Fruit fly (Drosophila melanogaster): Measurements from ENCODE around the gene sro.

Gene sro

DNA sequence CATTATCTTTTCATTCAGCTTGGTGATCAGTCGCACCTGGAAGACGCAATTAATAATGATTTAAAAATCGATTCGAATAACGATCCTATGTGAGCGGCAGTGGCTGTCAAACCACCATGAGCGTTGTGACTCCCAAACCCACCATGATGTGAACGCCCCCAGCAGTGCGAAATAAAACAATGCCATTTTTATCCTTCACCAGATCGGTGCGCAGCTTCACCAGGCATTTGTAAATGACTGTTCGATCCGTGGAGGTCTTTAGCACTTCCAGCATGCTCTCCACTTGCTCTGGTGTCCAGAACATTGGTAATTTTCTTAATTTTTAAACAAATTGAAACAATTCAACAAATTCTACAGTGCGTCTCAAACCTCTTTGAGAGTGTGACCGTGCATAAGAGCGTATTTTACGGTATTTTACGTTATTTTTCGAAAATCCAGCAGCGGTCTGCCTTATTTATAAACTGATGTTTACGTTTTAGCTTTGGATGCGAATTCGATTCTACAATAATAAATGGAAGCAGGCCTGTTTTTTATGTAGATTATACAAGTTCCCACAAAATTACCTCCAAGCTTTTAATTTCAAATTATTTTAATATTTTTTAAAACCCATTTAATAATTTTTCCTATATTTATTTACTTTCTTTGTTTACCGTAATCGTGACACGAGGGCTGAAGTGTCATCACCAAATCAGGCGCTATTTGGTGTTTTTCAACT lies 4.7 kb downstream of the sro start, which contains the start of the genes Rnb and Drice:
TSS of gene Rnb (minus strand) at position 389 of the 715 bp plus-strand sequence.
TSS of gene Drice (plus strand) at position 693 of the 715 bp plus-strand sequence.
- TF ChIP-seq CG5204 (GFP tag; optimal IDR thresholded peaks at IDR 0.05) (no peak), pad (GFP tag; optimal IDR thresholded peaks at IDR 0.05) (peak; percentile 60), toe (GFP tag; optimal IDR thresholded peaks at IDR 0.05) (no peak), CG14711 (tag; optimal IDR thresholded peaks at IDR 0.05) (peak; percentile 60), Crg-1 (GFP tag; optimal IDR thresholded peaks at IDR 0.05) (no peak), Hr96 (GFP tag; optimal IDR thresholded peaks at IDR 0.05) (no peak), CG1620 (GFP tag; optimal IDR thresholded peaks at IDR 0.05) (peak; percentile 37), Clk (GFP tag; optimal IDR thresholded peaks at IDR 0.05) (peak; percentile 19), cnc (optimal IDR thresholded peaks at IDR 0.05) (no peak), CG7045 (GFP tag; optimal IDR thresholded peaks at IDR 0.05) (peak; percentile 71), tj (GFP tag; optimal IDR thresholded peaks at IDR 0.05) (peak; percentile 38), kay (GFP tag; ENCODE audit: borderline replicate concordance) (no peak), CG11617 (GFP tag; optimal IDR thresholded peaks at IDR 0.05) (peak; percentile 49), CG12768 (GFP tag; optimal IDR thresholded peaks at IDR 0.05) (peak; percentile 80), ovo (GFP tag; optimal IDR thresholded peaks at IDR 0.05) (peak; percentile 5), CG33017 (tag; optimal IDR thresholded peaks at IDR 0.05) (peak; percentile 2), cic (GFP tag; optimal IDR thresholded peaks at IDR 0.05) (peak; percentile 21), Mnt (GFP tag; optimal IDR thresholded peaks at IDR 0.05) (peak; percentile 50), CG7101 (tag; optimal IDR thresholded peaks at IDR 0.05) (peak; percentile 72)

DNA sequence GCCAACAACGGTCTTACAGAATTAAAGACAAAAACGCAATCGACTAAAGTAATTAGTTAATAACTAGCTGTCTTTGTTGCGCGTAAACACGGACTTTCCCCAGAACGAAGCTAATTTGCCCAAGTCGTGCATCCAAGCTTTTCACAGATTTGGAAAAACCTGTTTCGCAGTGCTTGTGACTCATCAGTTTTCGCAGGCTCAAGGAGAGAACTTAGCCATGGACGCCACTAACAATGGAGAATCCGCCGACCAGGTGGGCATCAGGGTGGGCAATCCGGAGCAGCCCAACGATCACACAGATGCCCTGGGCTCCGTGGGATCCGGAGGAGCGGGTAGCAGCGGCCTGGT lies 5.3 kb downstream of the sro start:
- TF ChIP-seq bab1 (GFP tag; optimal IDR thresholded peaks at IDR 0.05) (peak; percentile 14), CG11617 (GFP tag; optimal IDR thresholded peaks at IDR 0.05) (no peak), cnc (optimal IDR thresholded peaks at IDR 0.05) (peak in 1 of 2 experiments; percentile 83)

DNA sequence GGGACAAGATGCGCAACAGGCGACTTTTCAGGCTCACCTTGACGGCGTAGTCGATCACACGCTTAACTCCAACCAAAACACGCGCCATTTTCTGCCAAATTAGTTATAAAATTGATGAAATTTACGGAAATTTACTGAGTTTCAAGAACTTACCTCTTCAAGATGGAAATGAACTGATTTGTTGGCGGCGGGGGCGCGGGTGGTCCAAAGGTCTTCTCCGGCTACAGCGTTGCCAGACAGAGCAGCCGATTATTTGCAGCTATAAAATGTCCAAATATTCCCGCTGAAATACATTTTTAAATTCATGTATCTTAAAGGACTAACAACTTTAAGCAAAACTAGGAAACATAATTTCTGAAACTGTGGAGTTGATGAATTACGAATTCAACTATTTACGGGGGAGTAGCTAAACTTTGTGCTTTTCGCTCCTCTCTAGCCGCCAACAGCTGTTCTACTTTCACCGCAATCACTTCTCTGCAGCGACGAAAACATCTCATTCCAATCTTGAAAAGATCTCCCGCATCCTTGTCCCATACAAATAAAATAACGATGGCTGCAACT lies 8.4 kb downstream of the sro start, which contains the start of the genes Etfb and CG7789:
TSS of gene Etfb (minus strand) at position 193 of the 561 bp plus-strand sequence.
TSS of gene CG7789 (plus strand) at position 444 of the 561 bp plus-strand sequence.
- TF ChIP-seq Clk (GFP tag; optimal IDR thresholded peaks at IDR 0.05) (peak; percentile 91), Crg-1 (GFP tag; optimal IDR thresholded peaks at IDR 0.05) (peak; percentile 91), cic (GFP tag; optimal IDR thresholded peaks at IDR 0.05) (peak; percentile 72), bab1 (GFP tag; optimal IDR thresholded peaks at IDR 0.05) (peak; percentile 86), toe (GFP tag; optimal IDR thresholded peaks at IDR 0.05) (peak; percentile 99), Mnt (GFP tag; optimal IDR thresholded peaks at IDR 0.05) (peak; percentile 89), cnc (optimal IDR thresholded peaks at IDR 0.05) (no peak), tj (GFP tag; optimal IDR thresholded peaks at IDR 0.05) (peak; percentile 88), pad (GFP tag; optimal IDR thresholded peaks at IDR 0.05) (peak; percentile 53), CG7045 (GFP tag; optimal IDR thresholded peaks at IDR 0.05) (peak; percentile 90), CG1620 (GFP tag; optimal IDR thresholded peaks at IDR 0.05) (peak; percentile 92), kay (GFP tag; ENCODE audit: borderline replicate concordance) (no peak), CG7101 (tag; optimal IDR thresholded peaks at IDR 0.05) (peak; percentile 88), CG33017 (tag; optimal IDR thresholded peaks at IDR 0.05) (peak; percentile 80), CG12768 (GFP tag; optimal IDR thresholded peaks at IDR 0.05) (peak; percentile 98), CG14711 (tag; optimal IDR thresholded peaks at IDR 0.05) (peak; percentile 53), CG11617 (GFP tag; optimal IDR thresholded peaks at IDR 0.05) (peak; percentile 95), Hr96 (GFP tag; optimal IDR thresholded peaks at IDR 0.05) (peak; percentile 97), CG5204 (GFP tag; optimal IDR thresholded peaks at IDR 0.05) (no peak), ovo (GFP tag; optimal IDR thresholded peaks at IDR 0.05) (peak; percentile 89)

DNA sequence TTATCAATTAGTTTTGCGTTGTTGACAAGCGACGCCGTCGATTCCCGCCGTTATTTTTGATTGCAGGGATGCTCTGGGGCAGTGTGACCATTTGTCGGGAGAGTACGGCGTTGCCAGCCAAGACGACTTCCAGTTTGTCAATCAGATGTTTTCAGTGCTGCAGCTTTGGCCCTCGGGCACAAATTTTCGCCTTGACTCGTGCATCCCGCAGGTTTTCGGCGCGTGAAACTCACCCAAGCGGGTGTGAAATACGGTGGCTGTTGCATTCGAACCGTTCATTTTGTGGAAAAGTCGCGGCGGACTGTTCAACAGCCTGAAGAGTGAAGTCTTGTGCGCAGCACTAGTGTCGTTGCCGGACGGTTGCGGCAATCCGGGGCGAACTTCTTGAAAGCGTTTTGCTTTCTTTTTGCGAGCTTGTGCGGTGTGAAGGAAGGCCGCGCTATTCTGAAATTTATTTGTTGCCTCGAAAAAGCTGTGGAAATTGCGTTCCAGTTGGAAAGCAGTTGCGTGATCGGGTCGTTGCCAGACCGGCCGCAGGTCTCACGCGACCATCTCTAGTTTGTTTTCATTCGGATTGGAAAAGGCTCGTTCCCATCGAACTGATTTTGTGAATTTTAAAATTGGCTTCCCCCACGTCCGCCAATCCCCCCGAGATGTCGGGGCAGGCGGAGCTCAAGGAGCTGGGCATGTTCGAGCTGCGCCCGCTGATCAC lies 12.4 kb downstream of the sro start, which contains the start of the genes ca and ncd:
TSS of gene ca (plus strand) at position 130 of the 712 bp plus-strand sequence.
TSS of gene ncd (minus strand) at position 446 of the 712 bp plus-strand sequence.
- TF ChIP-seq Mnt (GFP tag; optimal IDR thresholded peaks at IDR 0.05) (peak; percentile 1), Clk (GFP tag; optimal IDR thresholded peaks at IDR 0.05) (no peak), CG11617 (GFP tag; optimal IDR thresholded peaks at IDR 0.05) (peak; percentile 49), Hr96 (GFP tag; optimal IDR thresholded peaks at IDR 0.05) (no peak), Crg-1 (GFP tag; optimal IDR thresholded peaks at IDR 0.05) (no peak), cic (GFP tag; optimal IDR thresholded peaks at IDR 0.05) (no peak), cnc (optimal IDR thresholded peaks at IDR 0.05) (no peak), CG33017 (tag; optimal IDR thresholded peaks at IDR 0.05) (no peak), CG12768 (GFP tag; optimal IDR thresholded peaks at IDR 0.05) (no peak), CG14711 (tag; optimal IDR thresholded peaks at IDR 0.05) (no peak), pad (GFP tag; optimal IDR thresholded peaks at IDR 0.05) (no peak), bab1 (GFP tag; optimal IDR thresholded peaks at IDR 0.05) (peak; percentile 32), CG7101 (tag; optimal IDR thresholded peaks at IDR 0.05) (no peak), CG7045 (GFP tag; optimal IDR thresholded peaks at IDR 0.05) (no peak), ovo (GFP tag; optimal IDR thresholded peaks at IDR 0.05) (no peak), tj (GFP tag; optimal IDR thresholded peaks at IDR 0.05) (no peak), toe (GFP tag; optimal IDR thresholded peaks at IDR 0.05) (no peak), CG5204 (GFP tag; optimal IDR thresholded peaks at IDR 0.05) (no peak), CG1620 (GFP tag; optimal IDR thresholded peaks at IDR 0.05) (no peak), kay (GFP tag; ENCODE audit: borderline replicate concordance) (no peak)

DNA sequence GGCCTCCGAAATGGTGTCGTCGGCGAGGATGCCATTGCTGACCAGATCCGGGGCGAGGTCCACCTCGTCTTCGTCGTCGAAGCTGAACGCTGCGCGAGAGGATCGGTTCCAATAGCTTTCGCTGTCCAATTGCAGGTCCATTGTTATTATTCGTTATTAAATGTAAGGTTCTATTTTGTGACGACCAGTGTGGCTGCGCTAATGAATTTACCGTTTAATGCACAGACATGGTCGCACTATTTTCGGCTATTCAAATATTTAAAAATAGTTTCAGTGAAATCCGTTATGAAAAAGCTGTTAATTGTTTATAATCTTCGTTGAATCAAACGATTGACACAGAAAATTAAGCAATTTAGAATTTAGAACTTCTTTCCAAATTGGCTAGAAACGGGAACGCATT lies 21.9 kb downstream of the sro start, which contains the start of gene Vps16B:
TSS of gene Vps16B (minus strand) at position 186 of the 400 bp plus-strand sequence.
- TF ChIP-seq ovo (GFP tag; optimal IDR thresholded peaks at IDR 0.05) (no peak), cic (GFP tag; optimal IDR thresholded peaks at IDR 0.05) (no peak), CG5204 (GFP tag; optimal IDR thresholded peaks at IDR 0.05) (no peak), CG7101 (tag; optimal IDR thresholded peaks at IDR 0.05) (no peak)

Measured in whole organism, adult.